Fruit fly (Drosophila melanogaster) whole organism, embryonic: ENCODE measurements around the gene CaBP1.

Experiments
- Dref ChIP-seq: fragments of 200-800 bp; sonication (Bioruptor generic); IDR thresholded peaks from 2 replicates; pipeline ENCODE4 v1.3.6; 2022; ENCODE audit warnings: missing biosample characterization, missing genetic modification characterization
- ERR ChIP-seq: fragments of 200-800 bp; sonication (Bioruptor generic); optimal IDR thresholded peaks from 2 replicates; lab custom pipeline; 2016; ENCODE audit warnings: missing biosample characterization, missing genetic modification characterization
- GATAe ChIP-seq: fragments of 200-800 bp; sonication (Bioruptor generic); conservative IDR thresholded peaks from 2 replicates; pipeline ENCODE4 v1.3.6; 2022; ENCODE audit warnings: missing biosample characterization, missing genetic modification characterization
- ase ChIP-seq: fragments of 200-800 bp; sonication (Bioruptor generic); IDR thresholded peaks from 3 replicates; pipeline ENCODE4 v1.3.6; 2022; ENCODE audit warnings: missing biosample characterization, missing genetic modification characterization
- klu ChIP-seq: fragments of 200-800 bp; sonication (Bioruptor generic); IDR thresholded peaks from 2 replicates; pipeline ENCODE4 v1.3.6; 2022; ENCODE audit warnings: missing biosample characterization, missing genetic modification characterization
- luna ChIP-seq: fragments of 200-800 bp; sonication (Bioruptor generic); optimal IDR thresholded peaks from 2 replicates; lab custom pipeline; 2016; ENCODE audit warnings: missing biosample characterization, missing genetic modification characterization
- pan ChIP-seq, 4 experiments: fragments of >200 bp in 3 of 4; fragments of 200-800 bp in 1 of 4; sonication (Bioruptor generic) in 1 of 4; optimal IDR thresholded peaks in 3 of 4; IDR thresholded peaks in 1 of 4; 2 replicates each; pipeline versions ENCODE4 v1.3.6 to Lab custom; 2017 to 2022; ENCODE audit warnings: missing biosample characterization in 2 of 4, missing genetic modification characterization in 2 of 4, mixed read lengths in 1 of 4

DNA sequence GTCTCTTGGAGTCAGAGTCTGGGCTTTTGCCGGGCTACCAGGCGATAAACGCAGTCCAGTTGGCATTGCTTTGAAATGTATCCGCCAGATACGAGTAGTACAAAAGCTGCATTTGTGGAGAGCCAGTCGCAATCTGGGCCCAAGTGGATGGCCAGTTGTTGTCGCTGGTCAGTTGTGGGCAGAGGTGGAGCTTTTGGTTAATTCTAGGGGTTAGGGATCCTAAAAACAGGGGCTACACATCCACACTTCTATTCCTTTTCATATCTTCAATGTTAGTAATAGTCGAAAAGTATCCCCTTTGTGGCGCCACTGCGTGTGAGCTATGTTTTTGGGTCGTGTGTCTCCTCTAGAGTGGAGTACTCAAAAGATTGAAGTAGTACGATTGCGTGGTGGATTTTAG, 46.0 kb upstream of the CaBP1 start:
- no peak for TF ChIP-seq ase
- no peak for TF ChIP-seq pan (optimal IDR thresholded peaks at IDR 0.05; lab: Kevin White, UChicago)
- no peak for TF ChIP-seq pan (GFP tag; optimal IDR thresholded peaks at IDR 0.05 in 1 of 2, IDR thresholded peaks at IDR 0.05 in 1 of 2)
- no peak for TF ChIP-seq klu (GFP tag; lab: Robert Waterston, UW)
- TF ChIP-seq ERR (GFP tag; lab: Kevin White, UChicago) = no peak
- TF ChIP-seq Dref = no peak
- TF ChIP-seq luna (GFP tag; lab: Kevin White, UChicago) = no peak
- TF ChIP-seq GATAe (GFP tag; lab: Robert Waterston, UW) = no peak
